Worm (Caenorhabditis elegans) whole organism, L1 larva: ENCODE results near the gene F59C12.4.

Source experiments
- aly-2 ChIP-seq: fragments of 150-350 bp; optimal IDR thresholded peaks from 2 replicates; lab custom pipeline; 2014; ENCODE audit warnings: missing biosample characterization, missing genetic modification characterization
- dpl-1 ChIP-seq, 3 experiments: fragments of 150-350 bp in 2 of 3; sonication (generic microtip) in 1 of 3; optimal IDR thresholded peaks; 2 replicates each; lab custom pipeline; 2014 to 2017; ENCODE audit warnings: missing biosample characterization in 3 of 3, missing genetic modification characterization in 3 of 3, missing genetic modification reagents in 3 of 3
- elt-3 ChIP-seq, 6 experiments: fragments of 150-350 bp in 1 of 6; sonication (generic microtip); optimal IDR thresholded peaks; 2 replicates each; lab custom pipeline; 2017 to 2018; ENCODE audit warnings: missing biosample characterization in 6 of 6, missing genetic modification characterization in 6 of 6, inconsistent platforms in 1 of 6
- fos-1 ChIP-seq: fragments of 150-350 bp; optimal IDR thresholded peaks from 2 replicates; lab custom pipeline; 2014; ENCODE audit warnings: missing biosample characterization, missing genetic modification characterization
- lin-13 ChIP-seq: fragments of 150-350 bp; optimal IDR thresholded peaks from 2 replicates; lab custom pipeline; 2014; ENCODE audit warnings: missing biosample characterization, missing genetic modification reagents, missing genetic modification characterization
- mdl-1 ChIP-seq, 2 experiments: fragments of 150-350 bp; optimal IDR thresholded peaks; 2 replicates each; lab custom pipeline; 2014 to 2017; ENCODE audit warnings: missing biosample characterization in 2 of 2, missing genetic modification characterization in 2 of 2, inconsistent platforms in 1 of 2
- pqm-1 ChIP-seq: sonication (generic microtip); optimal IDR thresholded peaks from 3 replicates; lab custom pipeline; 2017; ENCODE audit warnings: missing biosample characterization, missing genetic modification characterization
- skn-1 ChIP-seq: fragments of 150-350 bp; optimal IDR thresholded peaks from 2 replicates; lab custom pipeline; 2014; ENCODE audit warnings: missing biosample characterization, missing genetic modification characterization
- swsn-7 ChIP-seq: sonication (generic microtip); optimal IDR thresholded peaks from 2 replicates; lab custom pipeline; 2016; ENCODE audit warnings: missing genetic modification characterization, missing compliant biosample characterization

DNA sequence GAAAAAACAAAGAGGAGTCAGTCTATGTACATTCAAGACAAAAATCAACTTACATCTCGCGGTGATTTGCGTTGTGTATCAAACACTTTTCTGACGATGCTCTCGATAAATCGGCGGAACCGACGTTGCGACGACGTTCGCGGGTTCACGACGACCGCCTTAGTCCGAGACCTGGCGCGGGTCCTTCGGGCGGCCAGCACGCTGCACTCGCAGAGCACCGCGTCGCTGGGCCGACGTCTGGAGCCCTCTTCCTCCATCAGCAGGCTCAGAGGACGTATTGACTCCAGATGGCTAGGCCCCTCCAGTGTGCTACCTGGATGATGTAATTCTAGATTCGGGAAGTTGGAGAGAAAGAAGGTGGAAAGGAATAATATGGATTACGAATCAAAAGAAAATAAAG is 40.8 kb upstream of the F59C12.4 start:
- TF ChIP-seq fos-1: no peak
- no peak for TF ChIP-seq mdl-1 (tag; optimal IDR thresholded peaks at IDR 0.05; lab: Kevin White, UChicago)
- TF ChIP-seq lin-13 (GFP tag; lab: Kevin White, UChicago): no peak
- no peak for TF ChIP-seq elt-3 (tag; optimal IDR thresholded peaks at IDR 0.05; lab: Kevin White, UChicago)
- no peak for TF ChIP-seq swsn-7 (tag; lab: Kevin White, UChicago)
- no peak for TF ChIP-seq skn-1
- no peak for TF ChIP-seq aly-2 (tag; lab: Kevin White, UChicago)
- no peak for TF ChIP-seq dpl-1 (GFP tag; optimal IDR thresholded peaks at IDR 0.05; lab: Kevin White, UChicago)
- no peak for TF ChIP-seq pqm-1 (tag; lab: Kevin White, UChicago)
